Worm (Caenorhabditis elegans) whole organism, mixed stage, embryonic: ENCODE results near the gene C04H5.1.

Experiments used
- bed-3 ChIP-seq: fragments of 200-800 bp; sonication (Bioruptor generic); optimal IDR thresholded peaks from 3 replicates; lab custom pipeline; 2018; ENCODE audit warnings: mild to moderate bottlenecking, missing genetic modification characterization, moderate library complexity, missing compliant biosample characterization
- blmp-1 ChIP-seq: fragments of 150-350 bp; optimal IDR thresholded peaks from 2 replicates; lab custom pipeline; 2014; ENCODE audit warnings: missing biosample characterization, missing genetic modification characterization
- ceh-39 ChIP-seq: fragments of 150-350 bp; optimal IDR thresholded peaks from 2 replicates; lab custom pipeline; 2014; ENCODE audit warnings: missing biosample characterization, missing genetic modification characterization
- ceh-43 ChIP-seq: fragments of 200-800 bp; sonication (Bioruptor generic); optimal IDR thresholded peaks from 2 replicates; lab custom pipeline; 2018; ENCODE audit warnings: mild to moderate bottlenecking, missing genetic modification characterization, moderate library complexity, missing compliant biosample characterization
- ces-1 ChIP-seq: fragments of 150-350 bp; optimal IDR thresholded peaks from 2 replicates; lab custom pipeline; 2014; ENCODE audit warnings: missing biosample characterization, missing genetic modification reagents, missing genetic modification characterization
- cnd-1 ChIP-seq: fragments of 200-800 bp; sonication (Bioruptor generic); optimal IDR thresholded peaks from 2 replicates; lab custom pipeline; 2018; ENCODE audit warnings: mild to moderate bottlenecking, missing genetic modification characterization, missing compliant biosample characterization
- drap-1 ChIP-seq: fragments of 200-800 bp; sonication (Bioruptor generic); optimal IDR thresholded peaks from 3 replicates; lab custom pipeline; 2018; ENCODE audit warnings: mild to moderate bottlenecking, missing genetic modification characterization, missing compliant biosample characterization
- elt-1 ChIP-seq: sonication (generic microtip); optimal IDR thresholded peaks from 2 replicates; lab custom pipeline; 2017; ENCODE audit warnings: missing genetic modification characterization, mild to moderate bottlenecking, missing compliant biosample characterization, antibody characterized with exemption, moderate library complexity, borderline replicate concordance; ENCODE audit not compliant: insufficient read depth
- elt-3 ChIP-seq: fragments of 150-350 bp; optimal IDR thresholded peaks from 2 replicates; lab custom pipeline; 2014; ENCODE audit warnings: missing biosample characterization, missing genetic modification characterization
- ham-2 ChIP-seq: fragments of 200-800 bp; sonication (Bioruptor generic); optimal IDR thresholded peaks from 2 replicates; lab custom pipeline; 2018; ENCODE audit warnings: mild to moderate bottlenecking, missing genetic modification characterization, missing compliant biosample characterization
- hlh-1 ChIP-seq: fragments of 150-350 bp; optimal IDR thresholded peaks from 2 replicates; lab custom pipeline; 2014; ENCODE audit warnings: missing biosample characterization, missing genetic modification reagents, missing genetic modification characterization
- lin-13 ChIP-seq: fragments of 150-350 bp; optimal IDR thresholded peaks from 2 replicates; lab custom pipeline; 2014; ENCODE audit warnings: missing biosample characterization, missing genetic modification characterization
- lin-32 ChIP-seq: fragments of 200-800 bp; sonication (Bioruptor generic); optimal IDR thresholded peaks from 2 replicates; lab custom pipeline; 2018; ENCODE audit warnings: mild to moderate bottlenecking, missing genetic modification characterization, missing compliant biosample characterization
- lsy-2 ChIP-seq: fragments of 150-350 bp; optimal IDR thresholded peaks from 2 replicates; lab custom pipeline; 2014; ENCODE audit warnings: missing biosample characterization, missing genetic modification characterization
- mab-5 ChIP-seq: fragments of 150-350 bp; optimal IDR thresholded peaks from 2 replicates; lab custom pipeline; 2014; ENCODE audit warnings: missing biosample characterization, missing genetic modification characterization
- mep-1 ChIP-seq: fragments of 150-350 bp; optimal IDR thresholded peaks from 2 replicates; lab custom pipeline; 2017; ENCODE audit warnings: missing biosample characterization, missing genetic modification reagents, missing genetic modification characterization, inconsistent platforms
- mls-2 ChIP-seq: sonication (generic microtip); optimal IDR thresholded peaks from 2 replicates; lab custom pipeline; 2016; ENCODE audit warnings: mild to moderate bottlenecking, missing genetic modification characterization, moderate library complexity, missing compliant biosample characterization
- nhr-2 ChIP-seq: fragments of 150-350 bp; optimal IDR thresholded peaks from 2 replicates; lab custom pipeline; 2014; ENCODE audit warnings: missing biosample characterization, missing genetic modification characterization
- nhr-237 ChIP-seq: fragments of 150-350 bp; optimal IDR thresholded peaks from 2 replicates; lab custom pipeline; 2014; ENCODE audit warnings: missing biosample characterization, missing genetic modification characterization
- nhr-76 ChIP-seq: sonication (generic microtip); optimal IDR thresholded peaks from 2 replicates; lab custom pipeline; 2017; ENCODE audit warnings: missing biosample characterization, missing genetic modification characterization
- pha-4 ChIP-seq: fragments of 150-350 bp; optimal IDR thresholded peaks from 2 replicates; lab custom pipeline; 2018; ENCODE audit warnings: missing biosample characterization, missing genetic modification reagents, missing genetic modification characterization
- sem-2 ChIP-seq: fragments of 200-800 bp; sonication (Bioruptor generic); optimal IDR thresholded peaks from 2 replicates; lab custom pipeline; 2018; ENCODE audit warnings: mild to moderate bottlenecking, missing genetic modification characterization, missing compliant biosample characterization
- snpc-4 ChIP-seq: fragments of 150-350 bp; optimal IDR thresholded peaks from 2 replicates; lab custom pipeline; 2014; ENCODE audit warnings: missing biosample characterization, missing genetic modification characterization
- tbx-8 ChIP-seq: fragments of 200-800 bp; sonication (Bioruptor generic); optimal IDR thresholded peaks from 2 replicates; lab custom pipeline; 2018; ENCODE audit warnings: mild to moderate bottlenecking, missing genetic modification characterization, moderate library complexity, missing compliant biosample characterization
- unc-39 ChIP-seq: fragments of 150-350 bp; optimal IDR thresholded peaks from 2 replicates; lab custom pipeline; 2014; ENCODE audit warnings: missing biosample characterization, missing genetic modification characterization
- zip-8 ChIP-seq: fragments of 150-350 bp; optimal IDR thresholded peaks from 2 replicates; lab custom pipeline; 2014; ENCODE audit warnings: missing biosample characterization, missing genetic modification characterization
- ztf-11 ChIP-seq: fragments of 150-350 bp; optimal IDR thresholded peaks from 2 replicates; lab custom pipeline; 2014; ENCODE audit warnings: missing biosample characterization, missing genetic modification characterization

C04H5.1 gene

ce11 chrII:14511189-14511588 is 22.9 kb upstream of the C04H5.1 start, which contains the start of gene K10H10.13:
K10H10.13 (minus strand) TSS chrII:14511289.
- no peak for TF ChIP-seq nhr-237 (tag; lab: Kevin White, UChicago)
- TF ChIP-seq mls-2 (tag; lab: Kevin White, UChicago): no peak
- no peak for TF ChIP-seq ces-1 (GFP tag; lab: Kevin White, UChicago)
- no peak for TF ChIP-seq ham-2 (GFP tag; lab: Kevin White, UChicago)
- TF ChIP-seq snpc-4 (tag; lab: Kevin White, UChicago): no peak
- no peak for TF ChIP-seq mep-1 (tag; lab: Kevin White, UChicago)
- TF ChIP-seq lin-13 (tag; lab: Kevin White, UChicago): no peak
- TF ChIP-seq nhr-2 (tag; lab: Kevin White, UChicago): no peak
- no peak for TF ChIP-seq hlh-1 (tag; lab: Kevin White, UChicago)
- TF ChIP-seq ceh-39 (tag; lab: Kevin White, UChicago): no peak
- no peak for TF ChIP-seq lsy-2
- TF ChIP-seq, all 35 proteins: peak for 0

ce11 chrII:14515017-14515416 is 19.1 kb upstream of the C04H5.1 start, which contains the start of gene K10H10.9:
K10H10.9 (minus strand) TSS chrII:14515117.
- TF ChIP-seq bed-3 (no peak), elt-3 (tag; lab: Kevin White, UChicago) (no peak), ztf-11 (tag; lab: Kevin White, UChicago) (no peak), nhr-2 (tag; lab: Kevin White, UChicago) (no peak), sem-2 (GFP tag; lab: Kevin White, UChicago) (no peak), lin-32 (GFP tag; lab: Kevin White, UChicago) (no peak), lin-13 (tag; lab: Kevin White, UChicago) (no peak), hlh-1 (tag; lab: Kevin White, UChicago) (no peak), tbx-8 (no peak), pha-4 (tag; lab: Kevin White, UChicago) (no peak), blmp-1 (tag; lab: Kevin White, UChicago) (no peak), cnd-1 (tag; lab: Kevin White, UChicago) (no peak), elt-1 (tag; lab: Kevin White, UChicago) (no peak), drap-1 (GFP tag; lab: Kevin White, UChicago) (no peak), mep-1 (tag; lab: Kevin White, UChicago) (no peak), unc-39 (no peak)

ce11 chrII:14522037-14522436 is 12.1 kb upstream of the C04H5.1 start, which contains the start of gene btb-19:
btb-19 (minus strand) TSS chrII:14522137.
- TF ChIP-seq lin-32 (GFP tag; lab: Kevin White, UChicago) (no peak), unc-39 (no peak), cnd-1 (tag; lab: Kevin White, UChicago) (no peak)

- TF ChIP-seq zip-8: no peak
These were observed 11.0 kb upstream of the C04H5.1 start, which contains the start of gene btb-20 for ce11 chrII:14523070-14523572. btb-20 (minus strand) TSS chrII:14523522.

ce11 chrII:14523645-14524223 is 10.4 kb upstream of the C04H5.1 start, which contains the start of gene pot-2:
pot-2 (plus strand) TSS chrII:14524173.
- TF ChIP-seq ces-1 (GFP tag; lab: Kevin White, UChicago) (no peak), unc-39 (no peak)

ce11 chrII:14525013-14525412 is 9.1 kb upstream of the C04H5.1 start, which contains the start of gene F57C2.4:
F57C2.4 (plus strand) TSS chrII:14525313.
- TF ChIP-seq ztf-11 (tag; lab: Kevin White, UChicago) (no peak), blmp-1 (tag; lab: Kevin White, UChicago) (no peak), elt-1 (tag; lab: Kevin White, UChicago) (no peak), ceh-43 (no peak), elt-3 (tag; lab: Kevin White, UChicago) (no peak)

- no peak for TF ChIP-seq ceh-39 (tag; lab: Kevin White, UChicago)
- no peak for TF ChIP-seq ztf-11 (tag; lab: Kevin White, UChicago)
- no peak for TF ChIP-seq nhr-237 (tag; lab: Kevin White, UChicago)
- TF ChIP-seq lin-13 (tag; lab: Kevin White, UChicago): no peak
- TF ChIP-seq hlh-1 (tag; lab: Kevin White, UChicago): no peak
- no peak for TF ChIP-seq nhr-76 (tag; lab: Kevin White, UChicago)
- no peak for TF ChIP-seq mab-5 (tag; lab: Kevin White, UChicago)
These were observed 7.0 kb upstream of the C04H5.1 start for ce11 chrII:14527104-14527503.
